Worm (Caenorhabditis elegans): ENCODE data around the gene rrf-3.

The rrf-3 gene

ce11 chrII:8143278-8143931 is 18.9 kb upstream of the rrf-3 start, which contains the start of the genes ints-11 and rpl-10 (continued):
- TF ChIP-seq nhr-77 (tag; optimal IDR thresholded peaks at IDR 0.05) (no peak), isw-1 (GFP tag; IDR thresholded peaks at IDR 0.05) (peak; percentile 31), nhr-84 (tag; optimal IDR thresholded peaks at IDR 0.05) (no peak), jun-1 (tag; optimal IDR thresholded peaks at IDR 0.05) (no peak), lin-14 (GFP tag; optimal IDR thresholded peaks at IDR 0.05) (no peak), vab-15 (tag; optimal IDR thresholded peaks at IDR 0.05) (no peak), fkh-4 (tag; optimal IDR thresholded peaks at IDR 0.05; ENCODE audit: borderline replicate concordance) (no peak), unc-30 (tag; optimal IDR thresholded peaks at IDR 0.05) (no peak), unc-98 (GFP tag; IDR thresholded peaks at IDR 0.05) (no peak), F16B12.6 (tag; optimal IDR thresholded peaks at IDR 0.05) (peak; percentile 83), aha-1 (tag; optimal IDR thresholded peaks at IDR 0.05) (no peak), fkh-8 (tag; optimal IDR thresholded peaks at IDR 0.05) (no peak), elt-3 (tag; optimal IDR thresholded peaks at IDR 0.05) (peak in 1 of 6 experiments; percentile 33), hlh-4 (tag; optimal IDR thresholded peaks at IDR 0.05) (no peak), unc-86 (tag; optimal IDR thresholded peaks at IDR 0.05) (no peak), lin-13 (GFP tag; optimal IDR thresholded peaks at IDR 0.05) (peak; percentile 12), lin-15B (tag; optimal IDR thresholded peaks at IDR 0.05) (peak; percentile 43), pag-3 (tag; optimal IDR thresholded peaks at IDR 0.05; ENCODE audit: borderline replicate concordance, insufficient read depth) (no peak), nhr-90 (tag; optimal IDR thresholded peaks at IDR 0.05; ENCODE audit: poor library complexity) (no peak), Y116A8C.19 (tag; optimal IDR thresholded peaks at IDR 0.05; ENCODE audit: borderline replicate concordance) (no peak), rnt-1 (tag; optimal IDR thresholded peaks at IDR 0.05) (peak; percentile 44), ceh-63 (GFP tag; optimal IDR thresholded peaks at IDR 0.05) (no peak), fos-1 (tag; optimal IDR thresholded peaks at IDR 0.05) (no peak), pax-3 (tag; optimal IDR thresholded peaks at IDR 0.05) (no peak), unc-62 (GFP tag; optimal IDR thresholded peaks at IDR 0.05) (no peak), hpl-2 (GFP tag; optimal IDR thresholded peaks at IDR 0.05) (no peak), tbx-2 (tag; optimal IDR thresholded peaks at IDR 0.05) (peak; percentile 19), grh-1 (GFP tag; IDR thresholded peaks at IDR 0.05) (no peak), swsn-7 (tag; optimal IDR thresholded peaks at IDR 0.05) (peak; percentile 29), ceh-88 (GFP tag; IDR thresholded peaks at IDR 0.05) (no peak), nhr-237 (tag; optimal IDR thresholded peaks at IDR 0.05) (no peak), egl-13 (tag; optimal IDR thresholded peaks at IDR 0.05) (no peak), sptf-1 (tag; optimal IDR thresholded peaks at IDR 0.05) (no peak), egl-27 (tag; optimal IDR thresholded peaks at IDR 0.05) (no peak), ztf-11 (tag; optimal IDR thresholded peaks at IDR 0.05) (no peak), ceh-8 (GFP tag; optimal IDR thresholded peaks at IDR 0.05) (no peak), ces-1 (GFP tag; optimal IDR thresholded peaks at IDR 0.05) (no peak), ceh-82 (tag; optimal IDR thresholded peaks at IDR 0.05) (peak in 2 of 3 experiments; percentile 28 to 63), dpl-1 (GFP tag; optimal IDR thresholded peaks at IDR 0.05) (peak; percentile 51 to 74 (median 71)), C16A3.4 (tag; optimal IDR thresholded peaks at IDR 0.05) (peak; percentile 59), C34B4.2 (tag; optimal IDR thresholded peaks at IDR 0.05) (no peak), lir-3 (tag; optimal IDR thresholded peaks at IDR 0.05; ENCODE audit: poor library complexity) (no peak), efl-3 (GFP tag; optimal IDR thresholded peaks at IDR 0.05) (no peak)
